Fruit fly (Drosophila melanogaster) Kc167 (cell line): ENCODE measurements around the gene CG13287.

Experiments
- Myc ChIP-seq: fragments of >200 bp; optimal IDR thresholded peaks from 2 replicates; lab custom pipeline; 2017; ENCODE audit warnings: missing external identifiers
- h ChIP-seq: fragments of >200 bp; optimal IDR thresholded peaks from 3 replicates; lab custom pipeline; 2018; ENCODE audit warnings: missing external identifiers
- insv ChIP-seq: fragments of >200 bp; optimal IDR thresholded peaks from 3 replicates; lab custom pipeline; 2018; ENCODE audit warnings: missing external identifiers

DNA sequence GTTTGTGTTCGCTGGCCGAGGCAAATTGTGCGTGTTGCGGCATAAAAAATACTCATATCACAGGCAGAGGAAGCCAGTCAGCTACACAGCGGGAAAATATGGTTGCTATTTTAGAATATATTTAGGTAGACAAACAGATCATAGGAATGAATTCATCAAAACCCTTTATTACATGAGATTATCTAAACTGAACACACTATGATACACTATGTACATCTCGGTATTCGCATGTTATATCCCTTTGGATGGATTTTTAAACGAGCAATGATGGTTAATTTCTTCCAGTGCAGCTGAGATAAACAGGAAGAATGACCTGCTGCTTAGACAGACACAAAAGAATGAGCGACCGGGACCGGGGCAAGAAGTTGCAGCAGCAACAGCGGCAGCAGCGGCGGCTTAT lies 25.2 kb upstream of the CG13287 start:
- no peak for TF ChIP-seq h (lab: Kevin White, UChicago)
- no peak for TF ChIP-seq Myc (lab: Kevin White, UChicago)
- no peak for TF ChIP-seq insv
